Fruit fly (Drosophila melanogaster): Measurements from ENCODE around the gene CG34451.

dm6 chr3L:15655910-15656309 is 36.0 kb downstream of the CG34451 start, which contains the start of gene Eig71Ee:
- no peak for TF ChIP-seq psq (optimal IDR thresholded peaks at IDR 0.05)
- TF ChIP-seq pan (optimal IDR thresholded peaks at IDR 0.05): no peak
- TF ChIP-seq Dll (optimal IDR thresholded peaks at IDR 0.05): no peak
- no peak for TF ChIP-seq usp (GFP tag; optimal IDR thresholded peaks at IDR 0.05)
- TF ChIP-seq CG8478 (optimal IDR thresholded peaks at IDR 0.05): no peak

All from whole organism.